Fruit fly (Drosophila melanogaster) whole organism: ENCODE measurements around the gene CG31600.

ENCODE experiments used
- CG8478 ChIP-seq: fragments of >200 bp; optimal IDR thresholded peaks from 2 replicates; lab custom pipeline; 2018; ENCODE audit warnings: inconsistent platforms
- Dll ChIP-seq: fragments of >200 bp; optimal IDR thresholded peaks from 2 replicates; lab custom pipeline; 2017
- EcR ChIP-seq, 2 experiments: fragments of >200 bp; optimal IDR thresholded peaks; 2 replicates each; lab custom pipeline; 2017; ENCODE audit warnings: missing biosample characterization in 2 of 2, missing genetic modification characterization in 2 of 2, missing genetic modification reagents in 2 of 2
- pan ChIP-seq: fragments of >200 bp; optimal IDR thresholded peaks from 2 replicates; lab custom pipeline; 2017
- psq ChIP-seq: fragments of >200 bp; optimal IDR thresholded peaks from 2 replicates; lab custom pipeline; 2017
- usp ChIP-seq: fragments of >200 bp; optimal IDR thresholded peaks from 2 replicates; lab custom pipeline; 2017; ENCODE audit warnings: missing biosample characterization, missing genetic modification characterization, mixed read lengths

dm6 chr2L:21873696-21874095 is 41.5 kb downstream of the CG31600 start:
- no peak for TF ChIP-seq CG8478 (lab: Kevin White, UChicago)
- no peak for TF ChIP-seq psq (lab: Kevin White, UChicago)
- no peak for TF ChIP-seq pan (lab: Kevin White, UChicago)
- no peak for TF ChIP-seq Dll (lab: Kevin White, UChicago)
- no peak for TF ChIP-seq EcR (GFP tag; optimal IDR thresholded peaks at IDR 0.05; lab: Kevin White, UChicago)
- no peak for TF ChIP-seq usp (GFP tag; lab: Kevin White, UChicago)
